Fruit fly (Drosophila melanogaster) whole organism, prepupa: ENCODE results near the gene Kah.

Experiments
- Blimp-1 ChIP-seq: fragments of 200-800 bp; sonication (Bioruptor generic); optimal IDR thresholded peaks from 3 replicates; lab custom pipeline; 2017; ENCODE audit warnings: missing biosample characterization, missing genetic modification characterization, mild to moderate bottlenecking, moderate library complexity, missing genetic modification reagents
- CG11294 ChIP-seq: fragments of 200-800 bp; sonication (Bioruptor generic); IDR thresholded peaks from 2 replicates; pipeline ENCODE4 v1.3.6; 2022; ENCODE audit warnings: missing biosample characterization, missing genetic modification characterization
- CG11762 ChIP-seq: fragments of 200-800 bp; sonication (Bioruptor generic); optimal IDR thresholded peaks from 3 replicates; lab custom pipeline; 2016; ENCODE audit warnings: missing biosample characterization, missing genetic modification characterization; ENCODE audit not compliant: insufficient read depth
- CG15336 ChIP-seq: fragments of 200-800 bp; sonication (Bioruptor generic); IDR thresholded peaks from 2 replicates; pipeline ENCODE4 v1.3.6; 2022; ENCODE audit warnings: missing biosample characterization, missing genetic modification characterization
- CG1621 ChIP-seq: fragments of 200-800 bp; sonication (Bioruptor generic); optimal IDR thresholded peaks from 3 replicates; lab custom pipeline; 2018; ENCODE audit warnings: missing biosample characterization, mild to moderate bottlenecking, missing genetic modification characterization
- CG16779 ChIP-seq: fragments of 200-800 bp; sonication (Bioruptor generic); optimal IDR thresholded peaks from 3 replicates; lab custom pipeline; 2017; ENCODE audit warnings: missing biosample characterization, mild to moderate bottlenecking, missing genetic modification characterization
- CG31627 ChIP-seq: fragments of 200-800 bp; sonication (Bioruptor generic); optimal IDR thresholded peaks from 3 replicates; lab custom pipeline; 2016; ENCODE audit warnings: missing biosample characterization, missing genetic modification characterization
- CG32006 ChIP-seq: fragments of 200-800 bp; sonication (Bioruptor generic); optimal IDR thresholded peaks from 3 replicates; lab custom pipeline; 2017; ENCODE audit warnings: missing biosample characterization, mild to moderate bottlenecking, missing genetic modification characterization
- CG34406 ChIP-seq: fragments of 200-800 bp; sonication (Bioruptor generic); optimal IDR thresholded peaks from 3 replicates; lab custom pipeline; 2016; ENCODE audit warnings: missing biosample characterization, missing genetic modification characterization
- CG3919 ChIP-seq: fragments of 200-800 bp; sonication (Bioruptor generic); optimal IDR thresholded peaks from 3 replicates; lab custom pipeline; 2016; ENCODE audit warnings: missing biosample characterization, missing genetic modification characterization
- CG4318 ChIP-seq: fragments of 200-800 bp; sonication (Bioruptor generic); optimal IDR thresholded peaks from 3 replicates; lab custom pipeline; 2017; ENCODE audit warnings: missing biosample characterization, mild to moderate bottlenecking, missing genetic modification characterization
- CG6163 ChIP-seq: fragments of 200-800 bp; sonication (Bioruptor generic); IDR thresholded peaks from 3 replicates; pipeline ENCODE4 v1.3.6; 2022; ENCODE audit warnings: missing biosample characterization, missing genetic modification characterization
- CG6276 ChIP-seq: fragments of 200-800 bp; sonication (Bioruptor generic); optimal IDR thresholded peaks from 2 replicates; lab custom pipeline; 2017; ENCODE audit warnings: missing biosample characterization, mild to moderate bottlenecking, missing genetic modification characterization
- CG6808 ChIP-seq: fragments of 200-800 bp; sonication (Bioruptor generic); optimal IDR thresholded peaks from 3 replicates; lab custom pipeline; 2017; ENCODE audit warnings: missing biosample characterization, missing genetic modification characterization, mild to moderate bottlenecking, moderate library complexity, missing genetic modification reagents
- CG6854 ChIP-seq: fragments of 200-800 bp; sonication (Bioruptor generic); optimal IDR thresholded peaks from 2 replicates; lab custom pipeline; 2017; ENCODE audit warnings: missing biosample characterization, mild to moderate bottlenecking, missing genetic modification characterization
- CG7368 ChIP-seq: fragments of 200-800 bp; sonication (Bioruptor generic); optimal IDR thresholded peaks from 3 replicates; lab custom pipeline; 2016; ENCODE audit warnings: missing biosample characterization, missing genetic modification characterization
- CG8119 ChIP-seq: fragments of 200-800 bp; sonication (Bioruptor generic); IDR thresholded peaks from 3 replicates; pipeline ENCODE4 v1.3.6; 2022; ENCODE audit warnings: missing biosample characterization, missing genetic modification characterization
- CG8319 ChIP-seq: fragments of 200-800 bp; sonication (Bioruptor generic); optimal IDR thresholded peaks from 3 replicates; lab custom pipeline; 2016; ENCODE audit warnings: missing biosample characterization, missing genetic modification characterization
- CG8632 ChIP-seq: fragments of 200-800 bp; sonication (Bioruptor generic); optimal IDR thresholded peaks from 3 replicates; lab custom pipeline; 2016; ENCODE audit warnings: missing biosample characterization, missing genetic modification characterization
- CG9139 ChIP-seq: fragments of 200-800 bp; sonication (Bioruptor generic); optimal IDR thresholded peaks from 3 replicates; lab custom pipeline; 2017; ENCODE audit warnings: missing biosample characterization, mild to moderate bottlenecking, missing genetic modification characterization
- Eip75B ChIP-seq: fragments of 200-800 bp; sonication (Bioruptor generic); optimal IDR thresholded peaks from 3 replicates; lab custom pipeline; 2016; ENCODE audit warnings: missing biosample characterization, missing genetic modification characterization
- Eip78C ChIP-seq: fragments of 200-800 bp; sonication (Bioruptor generic); peaks from one replicate; lab custom pipeline; 2016; ENCODE audit warnings: missing biosample characterization, missing genetic modification characterization
- Ets21C ChIP-seq: fragments of 200-800 bp; sonication (Bioruptor generic); optimal IDR thresholded peaks from 3 replicates; lab custom pipeline; 2016; ENCODE audit warnings: missing biosample characterization, missing genetic modification characterization
- Ets96B ChIP-seq: fragments of 200-800 bp; optimal IDR thresholded peaks from 2 replicates; lab custom pipeline; 2019; ENCODE audit warnings: missing biosample characterization, mild to moderate bottlenecking, missing genetic modification characterization, moderate library complexity
- Gug ChIP-seq: fragments of 200-800 bp; sonication (Bioruptor generic); IDR thresholded peaks from 2 replicates; pipeline ENCODE4 v1.3.6; 2022; ENCODE audit warnings: missing biosample characterization, missing genetic modification characterization
- Hr38 ChIP-seq: sonication (Bioruptor generic); optimal IDR thresholded peaks from 2 replicates; lab custom pipeline; 2016; ENCODE audit warnings: missing biosample characterization, missing genetic modification characterization
- Hr39 ChIP-seq: fragments of 200-800 bp; sonication (Bioruptor generic); optimal IDR thresholded peaks from 2 replicates; lab custom pipeline; 2016; ENCODE audit warnings: missing biosample characterization, missing genetic modification characterization
- Hr4 ChIP-seq: fragments of 200-800 bp; sonication (Bioruptor generic); optimal IDR thresholded peaks from 3 replicates; lab custom pipeline; 2016; ENCODE audit warnings: missing biosample characterization, missing genetic modification characterization
- Lpt ChIP-seq: fragments of 200-800 bp; sonication (Bioruptor generic); optimal IDR thresholded peaks from 3 replicates; lab custom pipeline; 2016; ENCODE audit warnings: missing biosample characterization, missing genetic modification characterization
- OdsH ChIP-seq: fragments of 200-800 bp; sonication (Bioruptor generic); optimal IDR thresholded peaks from 3 replicates; lab custom pipeline; 2016; ENCODE audit warnings: missing biosample characterization, missing genetic modification characterization
- Smox ChIP-seq: fragments of 200-800 bp; sonication (Bioruptor generic); optimal IDR thresholded peaks from 3 replicates; lab custom pipeline; 2016; ENCODE audit warnings: missing biosample characterization, missing genetic modification characterization
- Sox102F ChIP-seq: fragments of 200-800 bp; sonication (Bioruptor generic); optimal IDR thresholded peaks from 2 replicates; lab custom pipeline; 2016; ENCODE audit warnings: missing biosample characterization, mild to moderate bottlenecking, missing genetic modification characterization
- Sox14 ChIP-seq: fragments of 200-800 bp; sonication (Bioruptor generic); optimal IDR thresholded peaks from 3 replicates; lab custom pipeline; 2016; ENCODE audit warnings: missing biosample characterization, missing genetic modification characterization
- Sox15 ChIP-seq: fragments of 200-800 bp; sonication (Bioruptor generic); optimal IDR thresholded peaks from 3 replicates; lab custom pipeline; 2016; ENCODE audit warnings: missing biosample characterization, missing genetic modification characterization
- acj6 ChIP-seq: fragments of 200-800 bp; sonication (Bioruptor generic); optimal IDR thresholded peaks from 3 replicates; lab custom pipeline; 2016; ENCODE audit warnings: missing biosample characterization, missing genetic modification characterization
- cyc ChIP-seq: fragments of 200-800 bp; sonication (Bioruptor generic); optimal IDR thresholded peaks from 3 replicates; lab custom pipeline; 2016; ENCODE audit warnings: missing biosample characterization, missing genetic modification characterization
- dac ChIP-seq: fragments of 200-800 bp; sonication (Bioruptor generic); optimal IDR thresholded peaks from 2 replicates; lab custom pipeline; 2017; ENCODE audit warnings: missing biosample characterization, mild to moderate bottlenecking, missing genetic modification characterization
- dsx ChIP-seq: fragments of 200-800 bp; optimal IDR thresholded peaks from 3 replicates; lab custom pipeline; 2019; ENCODE audit warnings: missing biosample characterization, mild to moderate bottlenecking, missing genetic modification characterization, moderate library complexity; ENCODE audit not compliant: poor library complexity, severe bottlenecking
- eg ChIP-seq: fragments of 200-800 bp; sonication (Bioruptor generic); IDR thresholded peaks from 3 replicates; pipeline ENCODE4 v1.3.6; 2022; ENCODE audit warnings: missing biosample characterization, missing genetic modification characterization
- esn ChIP-seq: fragments of 200-800 bp; sonication (Bioruptor generic); optimal IDR thresholded peaks from 2 replicates; lab custom pipeline; 2016; ENCODE audit warnings: missing biosample characterization, mild to moderate bottlenecking, missing genetic modification characterization, moderate library complexity
- fd85E ChIP-seq: fragments of 200-800 bp; sonication (Bioruptor generic); optimal IDR thresholded peaks from 3 replicates; lab custom pipeline; 2016; ENCODE audit warnings: missing biosample characterization, missing genetic modification characterization
- fkh ChIP-seq: fragments of 200-800 bp; sonication (Bioruptor generic); optimal IDR thresholded peaks from 3 replicates; lab custom pipeline; 2017; ENCODE audit warnings: missing biosample characterization, mild to moderate bottlenecking, missing genetic modification characterization, moderate library complexity
- lz ChIP-seq: fragments of 200-800 bp; sonication (Bioruptor generic); optimal IDR thresholded peaks from 3 replicates; lab custom pipeline; 2016; ENCODE audit warnings: missing biosample characterization, missing genetic modification characterization
- net ChIP-seq: fragments of 200-800 bp; sonication (Bioruptor generic); optimal IDR thresholded peaks from 3 replicates; lab custom pipeline; 2016; ENCODE audit warnings: missing biosample characterization, missing genetic modification characterization
- pdm3 ChIP-seq: fragments of 200-800 bp; sonication (Bioruptor generic); optimal IDR thresholded peaks from 3 replicates; lab custom pipeline; 2016; ENCODE audit warnings: missing biosample characterization, missing genetic modification characterization
- salr ChIP-seq, 2 experiments: fragments of 200-800 bp; sonication (Bioruptor generic); optimal IDR thresholded peaks; 3 replicates each; lab custom pipeline; 2016 to 2018; ENCODE audit warnings: missing biosample characterization in 2 of 2, missing genetic modification characterization in 2 of 2, mild to moderate bottlenecking in 1 of 2
- spab ChIP-seq: fragments of 200-800 bp; sonication (Bioruptor generic); optimal IDR thresholded peaks from 2 replicates; lab custom pipeline; 2017; ENCODE audit warnings: missing biosample characterization, mild to moderate bottlenecking, missing genetic modification characterization, missing genetic modification reagents
- ss ChIP-seq, 2 experiments: fragments of 200-800 bp; sonication (Bioruptor generic); optimal IDR thresholded peaks; 2 replicates in 1 of 2; 3 replicates in 1 of 2; lab custom pipeline; 2017 to 2018; ENCODE audit warnings: mild to moderate bottlenecking in 2 of 2, missing biosample characterization in 2 of 2, missing genetic modification characterization in 2 of 2, moderate library complexity in 1 of 2
- svp ChIP-seq: fragments of 200-800 bp; sonication (Bioruptor generic); peaks from one replicate; lab custom pipeline; 2016; ENCODE audit warnings: missing biosample characterization, missing genetic modification characterization
- vri ChIP-seq: fragments of 200-800 bp; sonication (Bioruptor generic); optimal IDR thresholded peaks from 3 replicates; lab custom pipeline; 2016; ENCODE audit warnings: missing biosample characterization, mild to moderate bottlenecking, missing genetic modification characterization

The Kah gene

dm6 chr3L:536104-536503 lies 53.0 kb downstream of the Kah start:
- TF ChIP-seq dsx: no peak
- TF ChIP-seq CG6808 (GFP tag; lab: Kevin White, UChicago): no peak
- TF ChIP-seq fkh (GFP tag; lab: Kevin White, UChicago): no peak
- no peak for TF ChIP-seq Sox102F
- TF ChIP-seq net (GFP tag; lab: Kevin White, UChicago): no peak
- no peak for TF ChIP-seq CG9139 (GFP tag; lab: Kevin White, UChicago)
- TF ChIP-seq CG11762: no peak
- no peak for TF ChIP-seq Hr39 (GFP tag; lab: Kevin White, UChicago)
- TF ChIP-seq Lpt (GFP tag; lab: Kevin White, UChicago): no peak
- no peak for TF ChIP-seq Ets21C (GFP tag; lab: Kevin White, UChicago)
- no peak for TF ChIP-seq spab
- no peak for TF ChIP-seq Eip78C (GFP tag; lab: Kevin White, UChicago)
- TF ChIP-seq salr (GFP tag; optimal IDR thresholded peaks at IDR 0.05; lab: Kevin White, UChicago): no peak

dm6 chr3L:533807-534206 lies 55.3 kb downstream of the Kah start:
- TF ChIP-seq CG6163 (0 out of 3 replicates have a peak, but pooled peaks have one; percentile 46), Sox14 (no peak), CG9139 (GFP tag; lab: Kevin White, UChicago) (no peak), Hr39 (GFP tag; lab: Kevin White, UChicago) (no peak), CG11762 (no peak), Gug (GFP tag; lab: Robert Waterston, UW) (no peak), CG8632 (no peak), cyc (no peak), Ets21C (GFP tag; lab: Kevin White, UChicago) (no peak), esn (GFP tag; lab: Kevin White, UChicago) (peak; percentile 38), pdm3 (GFP tag; lab: Kevin White, UChicago) (peak; percentile 31), Smox (GFP tag; lab: Kevin White, UChicago) (peak; percentile 6), CG15336 (peak; percentile 66), CG3919 (GFP tag; lab: Kevin White, UChicago) (peak; percentile 1), CG6854 (GFP tag; lab: Kevin White, UChicago) (no peak), ss (GFP tag; optimal IDR thresholded peaks at IDR 0.05; lab: Kevin White, UChicago) (no peak), CG8119 (GFP tag; lab: Robert Waterston, UW) (peak; percentile 68; the same call in 2 of the 3 replicates), Hr4 (peak; percentile 59), CG1621 (tag; lab: Kevin White, UChicago) (no peak), CG31627 (GFP tag; lab: Kevin White, UChicago) (no peak), Ets96B (tag; lab: Kevin White, UChicago) (no peak), dsx (no peak), CG6276 (GFP tag; lab: Kevin White, UChicago) (peak; percentile 29), dac (GFP tag; lab: Kevin White, UChicago) (no peak), CG16779 (tag; lab: Kevin White, UChicago) (no peak), CG7368 (GFP tag; lab: Kevin White, UChicago) (peak; percentile 2), CG8319 (no peak), eg (peak; percentile 68), acj6 (GFP tag; lab: Kevin White, UChicago) (peak; percentile 17), Hr38 (GFP tag; lab: Kevin White, UChicago) (no peak), OdsH (GFP tag; lab: Kevin White, UChicago) (peak; percentile 7), lz (GFP tag; lab: Kevin White, UChicago) (peak; percentile 23), CG34406 (GFP tag; lab: Kevin White, UChicago) (no peak), Eip75B (GFP tag; lab: Kevin White, UChicago) (no peak), Blimp-1 (GFP tag; lab: Kevin White, UChicago) (no peak), vri (GFP tag; lab: Kevin White, UChicago) (no peak), CG4318 (no peak), Lpt (GFP tag; lab: Kevin White, UChicago) (no peak), CG11294 (GFP tag; lab: Robert Waterston, UW) (peak; percentile 36; the same call in 1 of the 2 replicates), fd85E (GFP tag; lab: Kevin White, UChicago) (no peak), salr (GFP tag; optimal IDR thresholded peaks at IDR 0.05; lab: Kevin White, UChicago) (no peak), svp (GFP tag; lab: Kevin White, UChicago) (no peak), net (GFP tag; lab: Kevin White, UChicago) (peak; percentile 12), Sox15 (GFP tag; lab: Kevin White, UChicago) (no peak), CG32006 (GFP tag; lab: Kevin White, UChicago) (peak; percentile 56)
